Worm (Caenorhabditis elegans): ENCODE results near the gene F58E6.13.
A peak's percentile ranks its signal among the peaks of the same experiment; 100 is the strongest.

F58E6.13 gene

DNA sequence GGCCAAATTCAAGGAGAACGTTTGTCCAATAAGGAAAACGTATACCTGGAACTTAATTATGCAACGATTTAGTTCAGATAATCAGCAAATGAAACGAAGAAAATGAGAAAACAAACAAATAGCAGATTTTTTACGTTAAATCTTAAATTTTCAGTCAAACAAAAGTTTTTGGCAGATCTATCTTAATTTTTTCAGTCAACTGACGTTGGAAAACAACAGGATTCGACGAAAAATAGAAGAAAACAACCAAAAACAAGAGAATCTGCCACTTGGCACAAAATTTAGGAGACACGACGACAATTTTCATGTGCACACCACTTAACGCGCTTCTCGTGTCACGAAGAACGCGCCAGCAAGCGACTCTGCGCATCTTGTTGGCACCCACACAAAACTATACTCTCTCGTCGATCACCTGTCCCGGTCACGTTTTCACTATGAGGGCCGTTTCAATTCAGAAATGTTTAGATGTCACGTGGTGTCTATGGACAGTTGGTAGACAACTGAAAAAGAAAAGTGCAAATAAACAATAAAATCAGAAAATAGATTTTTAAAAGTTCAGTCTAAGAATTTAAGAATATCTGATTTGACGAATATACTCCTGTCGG, 44.7 kb downstream of the F58E6.13 start, which contains the start of gene ztf-7 (continued):
- no peak for TF ChIP-seq syd-9 (tag; optimal IDR thresholded peaks at IDR 0.05)
- TF ChIP-seq unc-42 (tag; optimal IDR thresholded peaks at IDR 0.05) = no peak
- TF ChIP-seq T23F11.4 (GFP tag; optimal IDR thresholded peaks at IDR 0.05) = no peak
- TF ChIP-seq C38D4.7 (GFP tag; optimal IDR thresholded peaks at IDR 0.05) = no peak
- no peak for TF ChIP-seq gmeb-2 (tag; optimal IDR thresholded peaks at IDR 0.05)
- TF ChIP-seq hlh-30 (tag; optimal IDR thresholded peaks at IDR 0.05; ENCODE audit: insufficient read depth) = peak; percentile 99
- no peak for TF ChIP-seq madf-2 (tag; optimal IDR thresholded peaks at IDR 0.05)
- TF ChIP-seq tbx-2 (tag; optimal IDR thresholded peaks at IDR 0.05) = peak; percentile 68
- no peak for TF ChIP-seq unc-3 (GFP tag; conservative IDR thresholded peaks at IDR 0.05)
- no peak for TF ChIP-seq unc-3 (tag; optimal IDR thresholded peaks at IDR 0.05)
- no peak for TF ChIP-seq ama-1 (optimal IDR thresholded peaks at IDR 0.05)
- no peak for TF ChIP-seq ceh-19 (GFP tag; optimal IDR thresholded peaks at IDR 0.05)
- TF ChIP-seq fkh-6 (tag; optimal IDR thresholded peaks at IDR 0.05) = no peak
- TF ChIP-seq hlh-6 (tag; optimal IDR thresholded peaks at IDR 0.05) = no peak
- no peak for TF ChIP-seq fax-1 (tag; optimal IDR thresholded peaks at IDR 0.05)
- TF ChIP-seq hlh-8 (tag; optimal IDR thresholded peaks at IDR 0.05) = no peak
- TF ChIP-seq ets-4 (tag; optimal IDR thresholded peaks at IDR 0.05) = peak; percentile 35

ce11 chrV:9791332-9791731, 46.3 kb downstream of the F58E6.13 start, which contains the start of gene lipl-2:
Gene lipl-2, plus strand, starts transcription at chrV:9791567.
- no peak for TF ChIP-seq eyg-1 (tag; optimal IDR thresholded peaks at IDR 0.05)
- TF ChIP-seq fkh-10 (GFP tag; optimal IDR thresholded peaks at IDR 0.05) = no peak
- TF ChIP-seq madf-2 (tag; optimal IDR thresholded peaks at IDR 0.05) = no peak
- TF ChIP-seq ceh-14 (tag; optimal IDR thresholded peaks at IDR 0.05) = no peak
- TF ChIP-seq ceh-9 (tag; optimal IDR thresholded peaks at IDR 0.05) = no peak
- no peak for TF ChIP-seq dmd-4 (tag; optimal IDR thresholded peaks at IDR 0.05; ENCODE audit: borderline replicate concordance)
- no peak for TF ChIP-seq che-1 (tag; optimal IDR thresholded peaks at IDR 0.05)
- no peak for TF ChIP-seq ceh-19 (GFP tag; optimal IDR thresholded peaks at IDR 0.05)
- no peak for TF ChIP-seq hlh-15 (tag; optimal IDR thresholded peaks at IDR 0.05)
- no peak for TF ChIP-seq pag-3 (tag; optimal IDR thresholded peaks at IDR 0.05; ENCODE audit: borderline replicate concordance)
- TF ChIP-seq tbx-7 (tag; optimal IDR thresholded peaks at IDR 0.05) = no peak
- no peak for TF ChIP-seq ama-1 (optimal IDR thresholded peaks at IDR 0.05)
- TF ChIP-seq nhr-11 (tag; optimal IDR thresholded peaks at IDR 0.05) = no peak
- no peak for TF ChIP-seq ahr-1 (tag; optimal IDR thresholded peaks at IDR 0.05)
- no peak for TF ChIP-seq C38D4.7 (GFP tag; optimal IDR thresholded peaks at IDR 0.05)

ce11 chrV:9794997-9795396, 50.0 kb downstream of the F58E6.13 start:
- no peak for TF ChIP-seq unc-86 (tag; optimal IDR thresholded peaks at IDR 0.05)

ce11 chrV:9796002-9796401, 51.0 kb downstream of the F58E6.13 start:
- TF ChIP-seq unc-42 (tag; optimal IDR thresholded peaks at IDR 0.05) (peak; percentile 37), pax-1 (tag; optimal IDR thresholded peaks at IDR 0.05) (no peak)

- TF ChIP-seq odd-2 (tag; optimal IDR thresholded peaks at IDR 0.05) (no peak), fkh-10 (GFP tag; optimal IDR thresholded peaks at IDR 0.05) (no peak), ceh-30 (tag; optimal IDR thresholded peaks at IDR 0.05) (no peak), hlh-8 (tag; optimal IDR thresholded peaks at IDR 0.05) (no peak), rnt-1 (tag; optimal IDR thresholded peaks at IDR 0.05) (no peak), fax-1 (tag; optimal IDR thresholded peaks at IDR 0.05) (no peak), ceh-24 (tag; optimal IDR thresholded peaks at IDR 0.05) (no peak), zip-5 (tag; optimal IDR thresholded peaks at IDR 0.05) (no peak), sox-2 (GFP tag; IDR thresholded peaks at IDR 0.05) (no peak), ceh-14 (tag; optimal IDR thresholded peaks at IDR 0.05) (no peak), ets-4 (tag; optimal IDR thresholded peaks at IDR 0.05) (no peak)
Measured at ce11 chrV:9796562-9796961, 51.5 kb downstream of the F58E6.13 start, which contains the start of gene F46B6.9. Gene F46B6.9, plus strand, starts transcription at chrV:9796862.
